Fruit fly (Drosophila melanogaster) whole organism, pupa: ENCODE measurements around the gene topi.

ENCODE experiments used
- CG17806 ChIP-seq: fragments of 200-800 bp; sonication (Bioruptor generic); optimal IDR thresholded peaks from 2 replicates; lab custom pipeline; 2018; ENCODE audit warnings: missing biosample characterization, mild to moderate bottlenecking, missing genetic modification characterization, moderate library complexity
- CG4496 ChIP-seq: fragments of 200-800 bp; sonication (Bioruptor generic); IDR thresholded peaks from 3 replicates; pipeline ENCODE4 v1.3.6; 2022; ENCODE audit warnings: missing biosample characterization, missing genetic modification characterization
- D1 ChIP-seq: fragments of 200-800 bp; sonication (Bioruptor generic); optimal IDR thresholded peaks from 2 replicates; lab custom pipeline; 2018; ENCODE audit warnings: missing biosample characterization, mild to moderate bottlenecking, missing genetic modification characterization, moderate library complexity
- Pif1A ChIP-seq: fragments of 200-800 bp; sonication (Bioruptor generic); optimal IDR thresholded peaks from 3 replicates; lab custom pipeline; 2016; ENCODE audit warnings: missing biosample characterization, missing genetic modification characterization

DNA sequence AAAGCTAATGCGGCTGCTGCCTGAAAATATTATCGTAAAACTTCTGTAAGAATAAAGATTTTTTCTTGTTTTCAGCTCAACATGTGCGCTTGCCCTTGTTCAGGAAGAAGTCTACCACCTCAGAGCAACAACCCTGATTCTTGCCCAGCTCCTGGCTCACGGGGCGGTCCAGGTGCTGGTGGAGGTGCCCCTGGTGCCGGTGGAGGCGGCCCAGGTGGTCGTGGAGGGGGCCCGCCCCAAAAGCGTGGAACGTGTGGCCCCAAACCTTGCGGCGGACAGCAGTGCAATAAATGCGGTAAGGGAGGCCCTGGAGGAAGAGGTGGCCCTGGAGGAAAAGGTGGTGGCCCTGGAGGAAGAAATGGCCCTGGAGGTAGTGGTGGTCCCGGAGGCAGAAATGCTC, 30.9 kb upstream of the topi start:
- TF ChIP-seq Pif1A (GFP tag; lab: Kevin White, UChicago) (no peak), CG4496 (GFP tag; lab: Robert Waterston, UW) (no peak), D1 (tag; lab: Kevin White, UChicago) (no peak), CG17806 (tag; lab: Kevin White, UChicago) (no peak)
